Fruit fly (Drosophila melanogaster) whole organism: Measurements from ENCODE around the gene Zpr1.

Experiments used
- CG8478 ChIP-seq: fragments of >200 bp; optimal IDR thresholded peaks from 2 replicates; lab custom pipeline; 2018; ENCODE audit warnings: inconsistent platforms
- Dll ChIP-seq: fragments of >200 bp; optimal IDR thresholded peaks from 2 replicates; lab custom pipeline; 2017
- EcR ChIP-seq, 2 experiments: fragments of >200 bp; optimal IDR thresholded peaks; 2 replicates each; lab custom pipeline; 2017; ENCODE audit warnings: missing biosample characterization in 2 of 2, missing genetic modification characterization in 2 of 2, missing genetic modification reagents in 2 of 2
- pan ChIP-seq: fragments of >200 bp; optimal IDR thresholded peaks from 2 replicates; lab custom pipeline; 2017
- psq ChIP-seq: fragments of >200 bp; optimal IDR thresholded peaks from 2 replicates; lab custom pipeline; 2017
- usp ChIP-seq: fragments of >200 bp; optimal IDR thresholded peaks from 2 replicates; lab custom pipeline; 2017; ENCODE audit warnings: missing biosample characterization, missing genetic modification characterization, mixed read lengths

- TF ChIP-seq usp (no peak), EcR (GFP tag; optimal IDR thresholded peaks at IDR 0.05; lab: Kevin White, UChicago) (no peak), pan (no peak), psq (no peak), Dll (lab: Kevin White, UChicago) (no peak), CG8478 (lab: Kevin White, UChicago) (no peak)
These were observed 39.4 kb downstream of the Zpr1 start for dm6 chrX:9122492-9122891.
